Worm (Caenorhabditis elegans) whole organism, young adult: ENCODE measurements around the gene R09F10.1.

Experiments
- B0261.1 ChIP-seq: sonication (generic microtip); optimal IDR thresholded peaks from 2 replicates; lab custom pipeline; 2016; ENCODE audit warnings: mild to moderate bottlenecking, missing genetic modification characterization, moderate library complexity, missing compliant biosample characterization
- F39B2.1 ChIP-seq: fragments of 200-800 bp; sonication (Bioruptor generic); IDR thresholded peaks from 2 replicates; pipeline ENCODE4 v1.3.6; 2022; ENCODE audit warnings: missing genetic modification reagents, missing genetic modification characterization, missing compliant biosample characterization
- F57C9.4 ChIP-seq: sonication (generic microtip); optimal IDR thresholded peaks from 2 replicates; lab custom pipeline; 2017; ENCODE audit warnings: mild to moderate bottlenecking, missing genetic modification characterization, missing compliant biosample characterization
- K11D2.4 ChIP-seq: fragments of 200-800 bp; sonication (Bioruptor generic); IDR thresholded peaks from 2 replicates; pipeline ENCODE4 v1.3.6; 2022; ENCODE audit warnings: missing genetic modification reagents, missing genetic modification characterization, missing compliant biosample characterization
- T07F8.4 ChIP-seq: sonication (generic microtip); optimal IDR thresholded peaks from 2 replicates; lab custom pipeline; 2016; ENCODE audit warnings: mild to moderate bottlenecking, missing genetic modification characterization, moderate library complexity, missing compliant biosample characterization
- Y53F4B.3 ChIP-seq: fragments of 200-800 bp; sonication (Bioruptor generic); IDR thresholded peaks from 2 replicates; pipeline ENCODE4 v1.3.6; 2022; ENCODE audit warnings: missing genetic modification reagents, missing genetic modification characterization, missing compliant biosample characterization
- Y53G8AR.9 ChIP-seq: fragments of 200-800 bp; sonication (Bioruptor generic); conservative IDR thresholded peaks from 2 replicates; pipeline ENCODE4 v1.3.6; 2022; ENCODE audit warnings: missing genetic modification reagents, missing genetic modification characterization, missing compliant biosample characterization
- Y95B8A.8 ChIP-seq: fragments of 200-800 bp; sonication (Bioruptor generic); IDR thresholded peaks from 2 replicates; pipeline ENCODE4 v1.3.6; 2022; ENCODE audit warnings: missing genetic modification reagents, missing genetic modification characterization, missing compliant biosample characterization
- ZK185.1 ChIP-seq: sonication (generic microtip); optimal IDR thresholded peaks from 2 replicates; lab custom pipeline; 2016; ENCODE audit warnings: mild to moderate bottlenecking, missing genetic modification characterization, missing compliant biosample characterization; ENCODE audit not compliant: poor library complexity, severe bottlenecking
- bed-1 ChIP-seq: fragments of 200-800 bp; sonication (Bioruptor generic); IDR thresholded peaks from 2 replicates; pipeline ENCODE4 v1.3.6; 2022; ENCODE audit warnings: missing genetic modification reagents, missing genetic modification characterization, missing compliant biosample characterization
- ccch-3 ChIP-seq: fragments of 200-800 bp; sonication (Bioruptor generic); optimal IDR thresholded peaks from 2 replicates; lab custom pipeline; 2018; ENCODE audit warnings: mild to moderate bottlenecking, missing genetic modification characterization, missing compliant biosample characterization
- cebp-1 ChIP-seq, 2 experiments: fragments of 200-800 bp in 1 of 2; sonication (Bioruptor generic) in 1 of 2; sonication (generic microtip) in 1 of 2; IDR thresholded peaks in 1 of 2; optimal IDR thresholded peaks in 1 of 2; 2 replicates each; pipeline versions ENCODE4 v1.3.6 to Lab custom; 2017 to 2022; ENCODE audit warnings: missing compliant biosample characterization in 2 of 2, missing genetic modification characterization in 2 of 2, mild to moderate bottlenecking in 1 of 2, missing genetic modification reagents in 1 of 2, moderate library complexity in 1 of 2
- cebp-2 ChIP-seq: fragments of 200-800 bp; sonication (Bioruptor generic); IDR thresholded peaks from 2 replicates; pipeline ENCODE4 v1.3.6; 2022; ENCODE audit warnings: missing genetic modification characterization, missing compliant biosample characterization
- ceh-100 ChIP-seq: fragments of 200-800 bp; sonication (Bioruptor generic); IDR thresholded peaks from 2 replicates; pipeline ENCODE4 v1.3.6; 2022; ENCODE audit warnings: missing genetic modification reagents, missing genetic modification characterization, missing compliant biosample characterization
- ceh-58 ChIP-seq: fragments of 200-800 bp; sonication (Bioruptor generic); IDR thresholded peaks from 2 replicates; pipeline ENCODE4 v1.3.6; 2022; ENCODE audit warnings: missing genetic modification characterization, missing compliant biosample characterization
- chd-7 ChIP-seq: sonication (generic microtip); optimal IDR thresholded peaks from 2 replicates; lab custom pipeline; 2016; ENCODE audit warnings: mild to moderate bottlenecking, missing genetic modification characterization, moderate library complexity, missing compliant biosample characterization
- dox-1 ChIP-seq: fragments of 200-800 bp; sonication (Bioruptor generic); IDR thresholded peaks from 2 replicates; pipeline ENCODE4 v1.3.6; 2022; ENCODE audit warnings: missing genetic modification reagents, missing genetic modification characterization, missing compliant biosample characterization
- dpff-1 ChIP-seq: sonication (generic microtip); optimal IDR thresholded peaks from 2 replicates; lab custom pipeline; 2017; ENCODE audit warnings: mild to moderate bottlenecking, missing genetic modification characterization, missing compliant biosample characterization
- dpl-1 ChIP-seq: fragments of 150-350 bp; optimal IDR thresholded peaks from 2 replicates; lab custom pipeline; 2014; ENCODE audit warnings: missing biosample characterization, missing genetic modification reagents, missing genetic modification characterization
- efl-1 ChIP-seq: fragments of 150-350 bp; optimal IDR thresholded peaks from 2 replicates; lab custom pipeline; 2014; ENCODE audit warnings: missing biosample characterization, missing genetic modification reagents, missing genetic modification characterization
- egl-44 ChIP-seq: fragments of 200-800 bp; sonication (Bioruptor generic); IDR thresholded peaks from 2 replicates; pipeline ENCODE4 v1.3.6; 2022; ENCODE audit warnings: missing genetic modification reagents, missing genetic modification characterization, missing compliant biosample characterization
- egrh-3 ChIP-seq: fragments of 200-800 bp; sonication (Bioruptor generic); IDR thresholded peaks from 2 replicates; pipeline ENCODE4 v1.3.6; 2022; ENCODE audit warnings: missing genetic modification reagents, missing genetic modification characterization, missing compliant biosample characterization
- hlh-12 ChIP-seq: sonication (generic microtip); optimal IDR thresholded peaks from 2 replicates; lab custom pipeline; 2016; ENCODE audit warnings: missing genetic modification characterization, missing compliant biosample characterization
- hlh-26 ChIP-seq: fragments of 200-800 bp; sonication (Bioruptor generic); conservative IDR thresholded peaks from 2 replicates; pipeline ENCODE4 v1.3.6; 2022; ENCODE audit warnings: missing genetic modification reagents, missing genetic modification characterization, missing compliant biosample characterization
- hmg-20 ChIP-seq: fragments of 200-800 bp; sonication (Bioruptor generic); IDR thresholded peaks from 2 replicates; pipeline ENCODE4 v1.3.6; 2022; ENCODE audit warnings: missing genetic modification reagents, missing genetic modification characterization, missing compliant biosample characterization
- hsf-1 ChIP-seq: fragments of 200-800 bp; sonication (Bioruptor generic); IDR thresholded peaks from 2 replicates; pipeline ENCODE4 v1.3.6; 2022; ENCODE audit warnings: missing genetic modification reagents, missing genetic modification characterization, missing compliant biosample characterization
- lag-1 ChIP-seq: fragments of 200-800 bp; sonication (Bioruptor generic); IDR thresholded peaks from 2 replicates; pipeline ENCODE4 v1.3.6; 2022; ENCODE audit warnings: missing genetic modification reagents, missing genetic modification characterization, missing compliant biosample characterization
- let-607 ChIP-seq, 2 experiments: fragments of 200-800 bp in 1 of 2; sonication (Bioruptor generic) in 1 of 2; sonication (generic microtip) in 1 of 2; optimal IDR thresholded peaks; 2 replicates each; lab custom pipeline; 2016 to 2018; ENCODE audit warnings: mild to moderate bottlenecking in 2 of 2, missing compliant biosample characterization in 2 of 2, missing genetic modification characterization in 2 of 2, moderate library complexity in 2 of 2, missing genotype in 1 of 2
- lin-40 ChIP-seq: sonication (generic microtip); optimal IDR thresholded peaks from 2 replicates; lab custom pipeline; 2016; ENCODE audit warnings: missing genetic modification characterization, mild to moderate bottlenecking, missing compliant biosample characterization, missing genotype, missing genetic modification reagents
- lin-54 ChIP-seq: fragments of 200-800 bp; sonication (Bioruptor generic); optimal IDR thresholded peaks from 2 replicates; lab custom pipeline; 2018; ENCODE audit warnings: mild to moderate bottlenecking, missing genetic modification characterization, missing compliant biosample characterization
- lsl-1 ChIP-seq: fragments of 200-800 bp; sonication (Bioruptor generic); optimal IDR thresholded peaks from 2 replicates; lab custom pipeline; 2018; ENCODE audit warnings: mild to moderate bottlenecking, missing genetic modification characterization, moderate library complexity, missing compliant biosample characterization
- madf-10 ChIP-seq: sonication (generic microtip); optimal IDR thresholded peaks from 2 replicates; lab custom pipeline; 2016; ENCODE audit warnings: mild to moderate bottlenecking, missing genetic modification characterization, missing compliant biosample characterization
- madf-3 ChIP-seq: fragments of 200-800 bp; sonication (Bioruptor generic); IDR thresholded peaks from 2 replicates; pipeline ENCODE4 v1.3.6; 2022; ENCODE audit warnings: missing genetic modification reagents, missing genetic modification characterization, missing compliant biosample characterization
- madf-6 ChIP-seq: fragments of 200-800 bp; sonication (Bioruptor generic); IDR thresholded peaks from 2 replicates; pipeline ENCODE4 v1.3.6; 2022; ENCODE audit warnings: missing genetic modification reagents, missing genetic modification characterization, missing compliant biosample characterization
- nfyb-1 ChIP-seq: fragments of 200-800 bp; sonication (Bioruptor generic); IDR thresholded peaks from 2 replicates; pipeline ENCODE4 v1.3.6; 2022; ENCODE audit warnings: missing genetic modification reagents, missing genetic modification characterization, missing compliant biosample characterization
- nhr-120 ChIP-seq: fragments of 200-800 bp; sonication (Bioruptor generic); IDR thresholded peaks from 2 replicates; pipeline ENCODE4 v1.3.6; 2022; ENCODE audit warnings: missing genetic modification characterization, missing compliant biosample characterization
- nhr-27 ChIP-seq: fragments of 200-800 bp; sonication (Bioruptor generic); optimal IDR thresholded peaks from 2 replicates; lab custom pipeline; 2018; ENCODE audit warnings: mild to moderate bottlenecking, missing genetic modification characterization, moderate library complexity, missing compliant biosample characterization
- nhr-80 ChIP-seq: sonication (generic microtip); optimal IDR thresholded peaks from 2 replicates; lab custom pipeline; 2016; ENCODE audit warnings: missing genetic modification characterization, missing compliant biosample characterization
- pha-4 ChIP-seq: fragments of 150-350 bp; sonication (generic microtip); optimal IDR thresholded peaks from 2 replicates; lab custom pipeline; 2014; ENCODE audit warnings: missing biosample characterization, missing genetic modification reagents, missing genetic modification characterization
- rcor-1 ChIP-seq: fragments of 200-800 bp; sonication (Bioruptor generic); IDR thresholded peaks from 2 replicates; pipeline ENCODE4 v1.3.6; 2022; ENCODE audit warnings: missing genetic modification reagents, missing genetic modification characterization, missing compliant biosample characterization
- rpc-1 ChIP-seq, 2 experiments: fragments of 150-350 bp in 1 of 2; sonication (generic microtip) in 1 of 2; optimal IDR thresholded peaks; 2 replicates each; lab custom pipeline; 2014 to 2018; ENCODE audit warnings: missing biosample characterization in 1 of 2, missing genetic modification characterization in 1 of 2, missing genetic modification reagents in 1 of 2, missing genotype in 1 of 2
- sea-2 ChIP-seq: fragments of 200-800 bp; sonication (Bioruptor generic); IDR thresholded peaks from 2 replicates; pipeline ENCODE4 v1.3.6; 2022; ENCODE audit warnings: missing genetic modification characterization, missing compliant biosample characterization
- unc-130 ChIP-seq: sonication (generic microtip); optimal IDR thresholded peaks from 2 replicates; lab custom pipeline; 2016; ENCODE audit warnings: missing genetic modification reagents, missing genetic modification characterization, missing compliant biosample characterization
- ztf-25 ChIP-seq: fragments of 200-800 bp; sonication (Bioruptor generic); IDR thresholded peaks from 2 replicates; pipeline ENCODE4 v1.3.6; 2022; ENCODE audit warnings: missing genetic modification reagents, missing genetic modification characterization, missing compliant biosample characterization
- ztf-6 ChIP-seq: fragments of 200-800 bp; sonication (Bioruptor generic); IDR thresholded peaks from 2 replicates; pipeline ENCODE4 v1.3.6; 2022; ENCODE audit warnings: missing genetic modification reagents, missing genetic modification characterization, missing compliant biosample characterization

Gene R09F10.1

DNA sequence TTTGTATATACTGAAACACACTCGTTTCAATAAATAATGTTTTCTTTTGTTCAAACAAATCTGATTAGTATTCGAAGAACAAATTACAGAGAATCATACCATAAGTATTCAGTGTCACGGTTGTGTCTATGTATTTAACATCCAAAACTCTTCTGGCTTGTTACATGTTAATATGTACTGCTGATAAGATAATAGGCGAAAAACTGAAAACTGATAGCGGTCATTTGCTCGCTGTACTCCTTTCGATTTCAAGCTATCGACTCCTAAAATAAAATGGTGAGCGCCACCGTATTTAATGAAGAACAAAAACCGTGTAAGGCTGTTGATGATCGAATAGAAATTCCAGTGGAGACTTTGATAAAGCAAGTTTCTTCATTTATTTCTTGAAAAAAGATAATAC lies at the start of gene R09F10.1:
R09F10.1 (plus strand) TSS at position 222 of the 400 bp plus-strand sequence.
- TF ChIP-seq nhr-120 (GFP tag; lab: Robert Waterston, UW), result no peak
- TF ChIP-seq efl-1, result no peak
- TF ChIP-seq dox-1 (GFP tag; lab: Robert Waterston, UW), result peak; percentile 14; the same call in 1 of the 2 replicates
- peak; percentile 72 for TF ChIP-seq nhr-80 (tag; lab: Kevin White, UChicago)

DNA sequence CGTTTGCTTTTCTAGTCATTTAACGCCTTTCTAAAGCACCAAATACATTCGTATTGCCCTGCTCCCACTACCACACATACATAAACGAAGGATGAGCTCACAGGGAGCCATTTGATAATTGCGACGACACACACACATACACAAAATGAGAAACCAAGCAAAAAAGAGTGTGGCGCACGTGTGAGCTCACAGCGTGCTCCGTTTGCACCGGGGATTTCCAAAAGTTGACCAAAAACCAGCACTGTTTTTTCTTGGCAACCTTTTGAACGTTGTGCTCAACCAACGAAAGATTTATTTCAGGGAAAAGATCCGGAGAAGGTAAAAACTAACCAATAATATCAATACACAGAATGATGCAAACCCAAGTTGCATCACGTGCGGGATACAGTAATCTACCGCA lies 48.5 kb upstream of the R09F10.1 start, which contains the start of gene ksr-1:
ksr-1 (plus strand) TSS at position 301 of the 400 bp plus-strand sequence.
- no peak for TF ChIP-seq F57C9.4 (tag; lab: Kevin White, UChicago)
- no peak for TF ChIP-seq T07F8.4 (tag; lab: Kevin White, UChicago)
- TF ChIP-seq dpff-1, result no peak
- TF ChIP-seq hlh-26 (GFP tag; lab: Robert Waterston, UW), result no peak
- TF ChIP-seq let-607 (tag; optimal IDR thresholded peaks at IDR 0.05; lab: Kevin White, UChicago), result no peak
- no peak for TF ChIP-seq egl-44 (GFP tag; lab: Robert Waterston, UW)
- no peak for TF ChIP-seq chd-7 (tag; lab: Kevin White, UChicago)
- no peak for TF ChIP-seq hlh-12
- TF ChIP-seq lag-1 (GFP tag; lab: Robert Waterston, UW), result no peak
- TF ChIP-seq bed-1 (GFP tag; lab: Robert Waterston, UW), result no peak
- TF ChIP-seq nhr-27 (tag; lab: Kevin White, UChicago), result no peak
- no peak for TF ChIP-seq ccch-3 (GFP tag; lab: Kevin White, UChicago)
- no peak for TF ChIP-seq cebp-2 (GFP tag; lab: Robert Waterston, UW)

DNA sequence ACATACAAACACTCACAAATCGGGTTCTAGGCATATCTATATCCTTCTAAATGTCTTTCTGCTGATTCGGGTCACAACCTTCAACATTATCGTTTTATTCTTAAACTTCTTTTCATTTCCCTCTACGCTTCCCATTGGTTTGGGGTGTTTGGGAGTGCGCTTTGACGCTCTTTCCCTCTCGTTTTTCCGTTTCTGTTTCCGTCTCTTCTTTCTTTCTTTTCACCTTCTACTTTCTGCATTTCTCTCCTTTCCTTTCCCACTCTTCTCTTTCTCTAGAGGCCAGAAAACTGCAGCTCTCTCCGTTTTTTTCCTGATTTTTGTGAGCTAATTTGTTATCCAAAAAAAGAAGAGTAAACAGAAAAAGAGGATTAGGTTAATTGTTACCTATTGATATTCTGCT lies 47.1 kb upstream of the R09F10.1 start:
- TF ChIP-seq efl-1, result no peak
- no peak for TF ChIP-seq rcor-1 (GFP tag; lab: Robert Waterston, UW)
- TF ChIP-seq nfyb-1 (GFP tag; lab: Robert Waterston, UW), result no peak
- TF ChIP-seq B0261.1 (tag; lab: Kevin White, UChicago), result no peak
- no peak for TF ChIP-seq madf-6 (GFP tag; lab: Robert Waterston, UW)
- TF ChIP-seq madf-3 (GFP tag; lab: Robert Waterston, UW), result no peak
- no peak for TF ChIP-seq hmg-20
- no peak for TF ChIP-seq rpc-1 (optimal IDR thresholded peaks at IDR 0.05; lab: Kevin White, UChicago)
- TF ChIP-seq rpc-1 (tag; optimal IDR thresholded peaks at IDR 0.05; lab: Kevin White, UChicago), result no peak
- TF ChIP-seq ceh-100, result no peak
- TF ChIP-seq cebp-1 (GFP tag; IDR thresholded peaks at IDR 0.05; lab: Robert Waterston, UW), result no peak
- TF ChIP-seq cebp-1 (tag; optimal IDR thresholded peaks at IDR 0.05; lab: Kevin White, UChicago), result no peak
- TF ChIP-seq ztf-25 (GFP tag; lab: Robert Waterston, UW), result no peak
- no peak for TF ChIP-seq dpl-1
- no peak for TF ChIP-seq hsf-1 (GFP tag; lab: Robert Waterston, UW)
- no peak for TF ChIP-seq madf-10
- TF ChIP-seq pha-4 (tag; lab: Kevin White, UChicago), result no peak
- TF ChIP-seq F39B2.1 (GFP tag; lab: Robert Waterston, UW), result no peak

DNA sequence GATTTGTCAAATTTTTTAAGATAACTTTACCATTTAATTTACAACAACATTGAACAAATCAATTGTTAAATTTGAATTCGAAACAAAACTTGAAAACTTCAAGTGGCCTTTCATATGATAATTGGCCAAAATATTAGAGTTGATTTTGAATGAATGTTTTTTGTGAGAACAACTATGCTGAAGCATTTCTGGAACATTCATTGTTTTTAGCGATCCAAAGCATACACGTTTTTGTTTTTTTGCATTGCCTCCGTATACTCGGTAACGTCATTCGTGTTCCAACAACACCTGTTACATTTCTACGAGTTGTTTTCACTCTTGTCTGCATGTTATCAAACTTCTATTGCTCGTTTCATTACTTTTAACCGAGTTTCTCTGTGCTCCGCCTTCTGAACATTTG lies 46.4 kb upstream of the R09F10.1 start:
- no peak for TF ChIP-seq lin-54 (GFP tag; lab: Kevin White, UChicago)
- no peak for TF ChIP-seq egrh-3 (GFP tag; lab: Robert Waterston, UW)
- TF ChIP-seq unc-130, result no peak
- TF ChIP-seq ztf-6 (GFP tag; lab: Robert Waterston, UW), result no peak
- TF ChIP-seq rpc-1 (optimal IDR thresholded peaks at IDR 0.05; lab: Kevin White, UChicago), result no peak
- no peak for TF ChIP-seq rpc-1 (tag; optimal IDR thresholded peaks at IDR 0.05; lab: Kevin White, UChicago)
- no peak for TF ChIP-seq K11D2.4
- no peak for TF ChIP-seq ZK185.1 (tag; lab: Kevin White, UChicago)
- TF ChIP-seq Y95B8A.8 (GFP tag; lab: Robert Waterston, UW), result no peak
- no peak for TF ChIP-seq cebp-2 (GFP tag; lab: Robert Waterston, UW)
- no peak for TF ChIP-seq lsl-1 (GFP tag; lab: Kevin White, UChicago)
- TF ChIP-seq ceh-100, result no peak
- no peak for TF ChIP-seq Y53G8AR.9 (GFP tag; lab: Robert Waterston, UW)
- TF ChIP-seq lin-40 (tag; lab: Kevin White, UChicago), result no peak
- TF ChIP-seq sea-2 (GFP tag; lab: Robert Waterston, UW), result no peak
- no peak for TF ChIP-seq ceh-58 (GFP tag; lab: Robert Waterston, UW)
- no peak for TF ChIP-seq Y53F4B.3 (GFP tag; lab: Robert Waterston, UW)
